Worm (Caenorhabditis elegans): ENCODE results near the gene srh-250.

DNA sequence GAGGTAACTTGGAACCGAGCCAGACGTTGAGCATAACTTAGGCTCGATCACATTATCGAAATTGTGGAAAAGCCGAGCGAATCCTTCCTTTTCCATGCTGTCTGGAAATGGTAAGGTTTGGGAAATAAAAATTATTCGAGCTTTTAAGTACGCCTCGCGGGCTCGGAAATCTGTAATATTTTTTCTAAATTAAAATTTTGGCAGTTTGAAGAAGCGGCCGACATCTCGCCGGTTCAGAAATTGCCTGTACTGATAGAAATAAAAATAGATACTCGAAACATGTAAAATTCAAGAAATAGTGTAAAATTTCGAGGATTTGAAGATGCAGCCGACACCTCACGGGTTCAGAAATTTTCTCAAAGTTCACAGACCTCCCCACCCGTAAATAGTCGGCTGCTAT is 32.3 kb downstream of the srh-250 start, which contains the start of gene bcmo-2:
- TF ChIP-seq pha-4 (tag; optimal IDR thresholded peaks at IDR 0.05), result no peak
- no peak for TF ChIP-seq unc-39 (tag; optimal IDR thresholded peaks at IDR 0.05)
- no peak for TF ChIP-seq lin-13 (tag; optimal IDR thresholded peaks at IDR 0.05)

Data from whole organism, mixed stage, embryonic.